Worm (Caenorhabditis elegans) whole organism, L1 larva: Measurements from ENCODE around the gene pin-2.

ENCODE experiments used
- C34B4.2 ChIP-seq: sonication (generic microtip); optimal IDR thresholded peaks from 2 replicates; lab custom pipeline; 2017; ENCODE audit warnings: mild to moderate bottlenecking, missing genetic modification characterization, missing compliant biosample characterization
- Y116A8C.19 ChIP-seq: sonication (generic microtip); optimal IDR thresholded peaks from 2 replicates; lab custom pipeline; 2016; ENCODE audit warnings: missing compliant biosample characterization, missing genetic modification characterization, borderline replicate concordance
- aly-2 ChIP-seq: fragments of 150-350 bp; optimal IDR thresholded peaks from 2 replicates; lab custom pipeline; 2014; ENCODE audit warnings: missing biosample characterization, missing genetic modification characterization
- blmp-1 ChIP-seq: fragments of 150-350 bp; optimal IDR thresholded peaks from 2 replicates; lab custom pipeline; 2014; ENCODE audit warnings: missing biosample characterization, missing genetic modification characterization
- ceh-63 ChIP-seq: fragments of 200-800 bp; sonication (Bioruptor generic); optimal IDR thresholded peaks from 2 replicates; lab custom pipeline; 2018; ENCODE audit warnings: mild to moderate bottlenecking, missing genetic modification characterization, missing compliant biosample characterization
- ceh-8 ChIP-seq: fragments of 200-800 bp; sonication (Bioruptor generic); optimal IDR thresholded peaks from 2 replicates; lab custom pipeline; 2018; ENCODE audit warnings: mild to moderate bottlenecking, missing genetic modification characterization, moderate library complexity, missing compliant biosample characterization
- ceh-82 ChIP-seq, 3 experiments: fragments of 150-350 bp in 1 of 3; sonication (generic microtip) in 2 of 3; optimal IDR thresholded peaks; 2 replicates each; lab custom pipeline; 2014 to 2017; ENCODE audit warnings: missing biosample characterization in 3 of 3, missing genetic modification characterization in 3 of 3
- dpl-1 ChIP-seq, 3 experiments: fragments of 150-350 bp in 2 of 3; sonication (generic microtip) in 1 of 3; optimal IDR thresholded peaks; 2 replicates each; lab custom pipeline; 2014 to 2017; ENCODE audit warnings: missing biosample characterization in 3 of 3, missing genetic modification characterization in 3 of 3, missing genetic modification reagents in 3 of 3
- efl-1 ChIP-seq, 4 experiments: fragments of 150-350 bp; optimal IDR thresholded peaks in 3 of 4; peaks in 1 of 4; 1 replicate in 1 of 4; 2 replicates in 3 of 4; lab custom pipeline; 2014; ENCODE audit warnings: missing biosample characterization in 2 of 4, missing genetic modification characterization in 2 of 4, missing genetic modification reagents in 2 of 4
- elt-2 ChIP-seq: sonication (generic microtip); optimal IDR thresholded peaks from 2 replicates; lab custom pipeline; 2016; ENCODE audit warnings: missing genetic modification characterization, mild to moderate bottlenecking, inconsistent platforms, missing compliant biosample characterization, missing genetic modification reagents
- fos-1 ChIP-seq: fragments of 150-350 bp; optimal IDR thresholded peaks from 2 replicates; lab custom pipeline; 2014; ENCODE audit warnings: missing biosample characterization, missing genetic modification characterization
- grh-1 ChIP-seq: fragments of 200-800 bp; sonication (Bioruptor generic); IDR thresholded peaks from 2 replicates; pipeline ENCODE4 v1.3.6; 2022; ENCODE audit warnings: missing genetic modification reagents, missing genetic modification characterization, missing compliant biosample characterization
- hlh-4 ChIP-seq: sonication (generic microtip); optimal IDR thresholded peaks from 2 replicates; lab custom pipeline; 2016; ENCODE audit warnings: mild to moderate bottlenecking, missing genetic modification characterization, missing compliant biosample characterization
- hpl-2 ChIP-seq: fragments of 150-350 bp; optimal IDR thresholded peaks from 2 replicates; lab custom pipeline; 2014; ENCODE audit warnings: missing biosample characterization, missing genetic modification reagents, missing genetic modification characterization
- irx-1 ChIP-seq: sonication (generic microtip); optimal IDR thresholded peaks from 2 replicates; lab custom pipeline; 2016; ENCODE audit warnings: missing genetic modification characterization, missing compliant biosample characterization
- jun-1 ChIP-seq: fragments of 150-350 bp; optimal IDR thresholded peaks from 2 replicates; lab custom pipeline; 2014; ENCODE audit warnings: missing biosample characterization, missing genetic modification reagents, missing genetic modification characterization
- lin-14 ChIP-seq: fragments of 200-800 bp; sonication (Bioruptor generic); optimal IDR thresholded peaks from 2 replicates; lab custom pipeline; 2018; ENCODE audit warnings: mild to moderate bottlenecking, missing genetic modification characterization, moderate library complexity, missing compliant biosample characterization
- lin-35 ChIP-seq, 2 experiments: fragments of 150-350 bp; optimal IDR thresholded peaks; 2 replicates each; lab custom pipeline; 2014; ENCODE audit warnings: missing biosample characterization in 2 of 2, missing genetic modification characterization in 2 of 2, missing genetic modification reagents in 2 of 2
- lin-39 ChIP-seq: fragments of 150-350 bp; optimal IDR thresholded peaks from 2 replicates; lab custom pipeline; 2014; ENCODE audit warnings: missing biosample characterization, missing genetic modification reagents, missing genetic modification characterization
- lir-3 ChIP-seq: sonication (generic microtip); optimal IDR thresholded peaks from 2 replicates; lab custom pipeline; 2016; ENCODE audit warnings: mild to moderate bottlenecking, missing genetic modification characterization, moderate library complexity, missing compliant biosample characterization; ENCODE audit not compliant: poor library complexity
- lsy-2 ChIP-seq, 2 experiments: fragments of 150-350 bp; optimal IDR thresholded peaks; 2 replicates each; lab custom pipeline; 2014; ENCODE audit warnings: missing biosample characterization in 2 of 2, missing genetic modification characterization in 2 of 2
- mep-1 ChIP-seq: fragments of 150-350 bp; optimal IDR thresholded peaks from 2 replicates; lab custom pipeline; 2014; ENCODE audit warnings: missing biosample characterization, missing genetic modification characterization
- nhr-19 ChIP-seq: fragments of 200-800 bp; sonication (Bioruptor generic); conservative IDR thresholded peaks from 2 replicates; pipeline ENCODE4 v1.3.6; 2022; ENCODE audit warnings: missing genetic modification characterization, missing compliant biosample characterization
- nhr-47 ChIP-seq: sonication (generic microtip); optimal IDR thresholded peaks from 2 replicates; lab custom pipeline; 2016; ENCODE audit warnings: mild to moderate bottlenecking, missing genetic modification characterization, moderate library complexity, missing compliant biosample characterization
- nhr-71 ChIP-seq: sonication (generic microtip); optimal IDR thresholded peaks from 2 replicates; lab custom pipeline; 2016; ENCODE audit warnings: mild to moderate bottlenecking, missing genetic modification characterization, moderate library complexity, missing compliant biosample characterization
- nhr-76 ChIP-seq: sonication (generic microtip); optimal IDR thresholded peaks from 2 replicates; lab custom pipeline; 2017; ENCODE audit warnings: missing biosample characterization, missing genetic modification characterization
- nhr-77 ChIP-seq: fragments of 150-350 bp; optimal IDR thresholded peaks from 2 replicates; lab custom pipeline; 2014; ENCODE audit warnings: missing biosample characterization, missing genetic modification characterization
- nhr-85 ChIP-seq: sonication (generic microtip); peaks from one replicate; lab custom pipeline; 2016; ENCODE audit warnings: missing genetic modification characterization, inconsistent platforms, missing compliant biosample characterization
- pag-3 ChIP-seq: sonication (generic microtip); optimal IDR thresholded peaks from 2 replicates; lab custom pipeline; 2017; ENCODE audit warnings: missing genetic modification characterization, mild to moderate bottlenecking, missing compliant biosample characterization, antibody characterized with exemption, borderline replicate concordance; ENCODE audit not compliant: insufficient read depth
- rnt-1 ChIP-seq: sonication (generic microtip); optimal IDR thresholded peaks from 2 replicates; lab custom pipeline; 2016; ENCODE audit warnings: mild to moderate bottlenecking, missing genetic modification characterization, moderate library complexity, missing compliant biosample characterization
- skn-1 ChIP-seq: fragments of 150-350 bp; optimal IDR thresholded peaks from 2 replicates; lab custom pipeline; 2014; ENCODE audit warnings: missing biosample characterization, missing genetic modification characterization
- snu-23 ChIP-seq: sonication (generic microtip); optimal IDR thresholded peaks from 2 replicates; lab custom pipeline; 2016; ENCODE audit warnings: missing genetic modification characterization, missing compliant biosample characterization
- sup-37 ChIP-seq: fragments of 200-800 bp; sonication (Bioruptor generic); optimal IDR thresholded peaks from 2 replicates; lab custom pipeline; 2018; ENCODE audit warnings: mild to moderate bottlenecking, missing genetic modification characterization, missing compliant biosample characterization
- tbx-2 ChIP-seq: sonication (generic microtip); optimal IDR thresholded peaks from 2 replicates; lab custom pipeline; 2016; ENCODE audit warnings: missing genetic modification characterization, missing compliant biosample characterization
- unc-30 ChIP-seq: sonication (generic microtip); optimal IDR thresholded peaks from 2 replicates; lab custom pipeline; 2017; ENCODE audit warnings: missing biosample characterization, missing genetic modification characterization
- unc-62 ChIP-seq: fragments of 150-350 bp; optimal IDR thresholded peaks from 2 replicates; lab custom pipeline; 2014; ENCODE audit warnings: missing biosample characterization, missing genetic modification reagents, missing genetic modification characterization

The pin-2 gene

ce11 chrIV:12833698-12834416 lies 40.2 kb downstream of the pin-2 start:
- TF ChIP-seq nhr-71 (tag; lab: Kevin White, UChicago) (peak; percentile 25), pag-3 (tag; lab: Kevin White, UChicago) (no peak), lin-35 (GFP tag; optimal IDR thresholded peaks at IDR 0.05; lab: Kevin White, UChicago) (peak in 1 of 2 experiments; percentile 3), sup-37 (GFP tag; lab: Kevin White, UChicago) (no peak), efl-1 (optimal IDR thresholded peaks at IDR 0.05; lab: Kevin White, UChicago) (no peak), efl-1 (GFP tag; optimal IDR thresholded peaks at IDR 0.05 in 1 of 2; lab: Kevin White, UChicago) (peak in 1 of 2 experiments; percentile 92), rnt-1 (peak; percentile 25), elt-2 (tag; lab: Kevin White, UChicago) (peak; percentile 24)

- no peak for TF ChIP-seq skn-1
- peak; percentile 6 for TF ChIP-seq tbx-2 (tag; lab: Kevin White, UChicago)
- peak; percentile 24 for TF ChIP-seq blmp-1
- TF ChIP-seq fos-1, result peak; percentile 94
- no peak for TF ChIP-seq ceh-63
- TF ChIP-seq aly-2 (tag; lab: Kevin White, UChicago), result no peak
- peak; percentile 10 for TF ChIP-seq snu-23 (GFP tag; lab: Kevin White, UChicago)
- no peak for TF ChIP-seq hlh-4 (tag; lab: Kevin White, UChicago)
- no peak for TF ChIP-seq lir-3 (tag; lab: Kevin White, UChicago)
- TF ChIP-seq ceh-82 (tag; optimal IDR thresholded peaks at IDR 0.05; lab: Kevin White, UChicago), result peak in 1 of 3 experiments; percentile 29
- TF ChIP-seq lin-14, result peak; percentile 57
- peak; percentile 14 to 27 for TF ChIP-seq efl-1 (optimal IDR thresholded peaks at IDR 0.05; lab: Kevin White, UChicago)
- TF ChIP-seq efl-1 (GFP tag; optimal IDR thresholded peaks at IDR 0.05 in 1 of 2; lab: Kevin White, UChicago), result no peak
- TF ChIP-seq ceh-8 (GFP tag; lab: Kevin White, UChicago), result no peak
- peak; percentile 38 for TF ChIP-seq jun-1 (tag; lab: Kevin White, UChicago)
- no peak for TF ChIP-seq elt-2 (tag; lab: Kevin White, UChicago)
- peak; percentile 71 for TF ChIP-seq nhr-85 (tag; lab: Kevin White, UChicago)
- no peak for TF ChIP-seq unc-62 (GFP tag; lab: Kevin White, UChicago)
- TF ChIP-seq mep-1 (tag; lab: Kevin White, UChicago), result peak; percentile 25
- no peak for TF ChIP-seq Y116A8C.19 (tag; lab: Kevin White, UChicago)
- peak; percentile 20 for TF ChIP-seq nhr-47 (tag; lab: Kevin White, UChicago)
- no peak for TF ChIP-seq dpl-1 (GFP tag; optimal IDR thresholded peaks at IDR 0.05; lab: Kevin White, UChicago)
- no peak for TF ChIP-seq nhr-19 (GFP tag; lab: Robert Waterston, UW)
- TF ChIP-seq, all 84 proteins: peak for 11
Observed at ce11 chrIV:12834417-12834731, 40.7 kb downstream of the pin-2 start.

ce11 chrIV:12835363-12835762 lies 41.7 kb downstream of the pin-2 start:
- TF ChIP-seq dpl-1 (GFP tag; optimal IDR thresholded peaks at IDR 0.05; lab: Kevin White, UChicago), result no peak
- no peak for TF ChIP-seq irx-1 (tag; lab: Kevin White, UChicago)
- TF ChIP-seq C34B4.2, result no peak
- no peak for TF ChIP-seq fos-1
- no peak for TF ChIP-seq hlh-4 (tag; lab: Kevin White, UChicago)
- TF ChIP-seq elt-2 (tag; lab: Kevin White, UChicago), result no peak
- no peak for TF ChIP-seq lsy-2 (tag; optimal IDR thresholded peaks at IDR 0.05; lab: Kevin White, UChicago)
- no peak for TF ChIP-seq nhr-77 (tag; lab: Kevin White, UChicago)
- no peak for TF ChIP-seq ceh-8 (GFP tag; lab: Kevin White, UChicago)
- no peak for TF ChIP-seq unc-30 (tag; lab: Kevin White, UChicago)
- TF ChIP-seq lin-35 (GFP tag; optimal IDR thresholded peaks at IDR 0.05; lab: Kevin White, UChicago), result no peak
- no peak for TF ChIP-seq lin-39 (tag; lab: Kevin White, UChicago)
- TF ChIP-seq grh-1 (GFP tag; lab: Robert Waterston, UW), result no peak
- no peak for TF ChIP-seq lir-3 (tag; lab: Kevin White, UChicago)
- TF ChIP-seq hpl-2 (GFP tag; lab: Kevin White, UChicago), result no peak
- no peak for TF ChIP-seq nhr-76 (tag; lab: Kevin White, UChicago)
